Fruit fly (Drosophila melanogaster) whole organism, prepupa: ENCODE measurements around the gene CG7707.

Source experiments
- Blimp-1 ChIP-seq: fragments of 200-800 bp; sonication (Bioruptor generic); optimal IDR thresholded peaks from 3 replicates; lab custom pipeline; 2017; ENCODE audit warnings: missing biosample characterization, missing genetic modification characterization, mild to moderate bottlenecking, moderate library complexity, missing genetic modification reagents
- CG10631 ChIP-seq: fragments of 200-800 bp; sonication (Bioruptor generic); optimal IDR thresholded peaks from 2 replicates; lab custom pipeline; 2016; ENCODE audit warnings: missing biosample characterization, missing genetic modification characterization
- CG10669 ChIP-seq: fragments of 200-800 bp; sonication (Bioruptor generic); optimal IDR thresholded peaks from 3 replicates; lab custom pipeline; 2018; ENCODE audit warnings: missing biosample characterization, mild to moderate bottlenecking, missing genetic modification characterization, moderate library complexity
- CG11294 ChIP-seq: fragments of 200-800 bp; sonication (Bioruptor generic); IDR thresholded peaks from 2 replicates; pipeline ENCODE4 v1.3.6; 2022; ENCODE audit warnings: missing biosample characterization, missing genetic modification characterization
- CG15336 ChIP-seq: fragments of 200-800 bp; sonication (Bioruptor generic); IDR thresholded peaks from 2 replicates; pipeline ENCODE4 v1.3.6; 2022; ENCODE audit warnings: missing biosample characterization, missing genetic modification characterization
- CG1621 ChIP-seq: fragments of 200-800 bp; sonication (Bioruptor generic); optimal IDR thresholded peaks from 3 replicates; lab custom pipeline; 2018; ENCODE audit warnings: missing biosample characterization, mild to moderate bottlenecking, missing genetic modification characterization
- CG16779 ChIP-seq: fragments of 200-800 bp; sonication (Bioruptor generic); optimal IDR thresholded peaks from 3 replicates; lab custom pipeline; 2017; ENCODE audit warnings: missing biosample characterization, mild to moderate bottlenecking, missing genetic modification characterization
- CG3032 ChIP-seq: fragments of 200-800 bp; optimal IDR thresholded peaks from 2 replicates; lab custom pipeline; 2019; ENCODE audit warnings: missing biosample characterization, mild to moderate bottlenecking, missing genetic modification characterization, moderate library complexity
- CG31627 ChIP-seq: fragments of 200-800 bp; sonication (Bioruptor generic); optimal IDR thresholded peaks from 3 replicates; lab custom pipeline; 2016; ENCODE audit warnings: missing biosample characterization, missing genetic modification characterization
- CG32006 ChIP-seq: fragments of 200-800 bp; sonication (Bioruptor generic); optimal IDR thresholded peaks from 3 replicates; lab custom pipeline; 2017; ENCODE audit warnings: missing biosample characterization, mild to moderate bottlenecking, missing genetic modification characterization
- CG4318 ChIP-seq: fragments of 200-800 bp; sonication (Bioruptor generic); optimal IDR thresholded peaks from 3 replicates; lab custom pipeline; 2017; ENCODE audit warnings: missing biosample characterization, mild to moderate bottlenecking, missing genetic modification characterization
- CG6276 ChIP-seq: fragments of 200-800 bp; sonication (Bioruptor generic); optimal IDR thresholded peaks from 2 replicates; lab custom pipeline; 2017; ENCODE audit warnings: missing biosample characterization, mild to moderate bottlenecking, missing genetic modification characterization
- CG6792 ChIP-seq: fragments of 200-800 bp; sonication (Bioruptor generic); optimal IDR thresholded peaks from 3 replicates; lab custom pipeline; 2016; ENCODE audit warnings: missing biosample characterization, missing genetic modification characterization
- CG6808 ChIP-seq: fragments of 200-800 bp; sonication (Bioruptor generic); optimal IDR thresholded peaks from 3 replicates; lab custom pipeline; 2017; ENCODE audit warnings: missing biosample characterization, missing genetic modification characterization, mild to moderate bottlenecking, moderate library complexity, missing genetic modification reagents
- CG6854 ChIP-seq: fragments of 200-800 bp; sonication (Bioruptor generic); optimal IDR thresholded peaks from 2 replicates; lab custom pipeline; 2017; ENCODE audit warnings: missing biosample characterization, mild to moderate bottlenecking, missing genetic modification characterization
- CG7368 ChIP-seq: fragments of 200-800 bp; sonication (Bioruptor generic); optimal IDR thresholded peaks from 3 replicates; lab custom pipeline; 2016; ENCODE audit warnings: missing biosample characterization, missing genetic modification characterization
- CG8632 ChIP-seq: fragments of 200-800 bp; sonication (Bioruptor generic); optimal IDR thresholded peaks from 3 replicates; lab custom pipeline; 2016; ENCODE audit warnings: missing biosample characterization, missing genetic modification characterization
- CG9139 ChIP-seq: fragments of 200-800 bp; sonication (Bioruptor generic); optimal IDR thresholded peaks from 3 replicates; lab custom pipeline; 2017; ENCODE audit warnings: missing biosample characterization, mild to moderate bottlenecking, missing genetic modification characterization
- Eip75B ChIP-seq: fragments of 200-800 bp; sonication (Bioruptor generic); optimal IDR thresholded peaks from 3 replicates; lab custom pipeline; 2016; ENCODE audit warnings: missing biosample characterization, missing genetic modification characterization
- Eip78C ChIP-seq: fragments of 200-800 bp; sonication (Bioruptor generic); peaks from one replicate; lab custom pipeline; 2016; ENCODE audit warnings: missing biosample characterization, missing genetic modification characterization
- Eip93F ChIP-seq: fragments of 200-800 bp; sonication (Bioruptor generic); optimal IDR thresholded peaks from 2 replicates; lab custom pipeline; 2016; ENCODE audit warnings: missing biosample characterization, mild to moderate bottlenecking, missing genetic modification characterization
- Ets21C ChIP-seq: fragments of 200-800 bp; sonication (Bioruptor generic); optimal IDR thresholded peaks from 3 replicates; lab custom pipeline; 2016; ENCODE audit warnings: missing biosample characterization, missing genetic modification characterization
- Ets96B ChIP-seq: fragments of 200-800 bp; optimal IDR thresholded peaks from 2 replicates; lab custom pipeline; 2019; ENCODE audit warnings: missing biosample characterization, mild to moderate bottlenecking, missing genetic modification characterization, moderate library complexity
- Gug ChIP-seq: fragments of 200-800 bp; sonication (Bioruptor generic); IDR thresholded peaks from 2 replicates; pipeline ENCODE4 v1.3.6; 2022; ENCODE audit warnings: missing biosample characterization, missing genetic modification characterization
- Hr38 ChIP-seq: sonication (Bioruptor generic); optimal IDR thresholded peaks from 2 replicates; lab custom pipeline; 2016; ENCODE audit warnings: missing biosample characterization, missing genetic modification characterization
- Hr39 ChIP-seq: fragments of 200-800 bp; sonication (Bioruptor generic); optimal IDR thresholded peaks from 2 replicates; lab custom pipeline; 2016; ENCODE audit warnings: missing biosample characterization, missing genetic modification characterization
- Lpt ChIP-seq: fragments of 200-800 bp; sonication (Bioruptor generic); optimal IDR thresholded peaks from 3 replicates; lab custom pipeline; 2016; ENCODE audit warnings: missing biosample characterization, missing genetic modification characterization
- OdsH ChIP-seq: fragments of 200-800 bp; sonication (Bioruptor generic); optimal IDR thresholded peaks from 3 replicates; lab custom pipeline; 2016; ENCODE audit warnings: missing biosample characterization, missing genetic modification characterization
- Smox ChIP-seq: fragments of 200-800 bp; sonication (Bioruptor generic); optimal IDR thresholded peaks from 3 replicates; lab custom pipeline; 2016; ENCODE audit warnings: missing biosample characterization, missing genetic modification characterization
- Sox102F ChIP-seq: fragments of 200-800 bp; sonication (Bioruptor generic); optimal IDR thresholded peaks from 2 replicates; lab custom pipeline; 2016; ENCODE audit warnings: missing biosample characterization, mild to moderate bottlenecking, missing genetic modification characterization
- Sox14 ChIP-seq: fragments of 200-800 bp; sonication (Bioruptor generic); optimal IDR thresholded peaks from 3 replicates; lab custom pipeline; 2016; ENCODE audit warnings: missing biosample characterization, missing genetic modification characterization
- achi ChIP-seq: fragments of 200-800 bp; sonication (Bioruptor generic); optimal IDR thresholded peaks from 3 replicates; lab custom pipeline; 2016; ENCODE audit warnings: missing biosample characterization, missing genetic modification characterization
- cyc ChIP-seq: fragments of 200-800 bp; sonication (Bioruptor generic); optimal IDR thresholded peaks from 3 replicates; lab custom pipeline; 2016; ENCODE audit warnings: missing biosample characterization, missing genetic modification characterization
- dsx ChIP-seq: fragments of 200-800 bp; optimal IDR thresholded peaks from 3 replicates; lab custom pipeline; 2019; ENCODE audit warnings: missing biosample characterization, mild to moderate bottlenecking, missing genetic modification characterization, moderate library complexity; ENCODE audit not compliant: poor library complexity, severe bottlenecking
- lz ChIP-seq: fragments of 200-800 bp; sonication (Bioruptor generic); optimal IDR thresholded peaks from 3 replicates; lab custom pipeline; 2016; ENCODE audit warnings: missing biosample characterization, missing genetic modification characterization
- net ChIP-seq: fragments of 200-800 bp; sonication (Bioruptor generic); optimal IDR thresholded peaks from 3 replicates; lab custom pipeline; 2016; ENCODE audit warnings: missing biosample characterization, missing genetic modification characterization
- pdm3 ChIP-seq: fragments of 200-800 bp; sonication (Bioruptor generic); optimal IDR thresholded peaks from 3 replicates; lab custom pipeline; 2016; ENCODE audit warnings: missing biosample characterization, missing genetic modification characterization
- salr ChIP-seq, 2 experiments: fragments of 200-800 bp; sonication (Bioruptor generic); optimal IDR thresholded peaks; 3 replicates each; lab custom pipeline; 2016 to 2018; ENCODE audit warnings: missing biosample characterization in 2 of 2, missing genetic modification characterization in 2 of 2, mild to moderate bottlenecking in 1 of 2
- spab ChIP-seq: fragments of 200-800 bp; sonication (Bioruptor generic); optimal IDR thresholded peaks from 2 replicates; lab custom pipeline; 2017; ENCODE audit warnings: missing biosample characterization, mild to moderate bottlenecking, missing genetic modification characterization, missing genetic modification reagents
- svp ChIP-seq: fragments of 200-800 bp; sonication (Bioruptor generic); peaks from one replicate; lab custom pipeline; 2016; ENCODE audit warnings: missing biosample characterization, missing genetic modification characterization
- topi ChIP-seq: fragments of 200-800 bp; sonication (Bioruptor generic); optimal IDR thresholded peaks from 3 replicates; lab custom pipeline; 2016; ENCODE audit warnings: missing biosample characterization, missing genetic modification characterization
- vri ChIP-seq: fragments of 200-800 bp; sonication (Bioruptor generic); optimal IDR thresholded peaks from 3 replicates; lab custom pipeline; 2016; ENCODE audit warnings: missing biosample characterization, mild to moderate bottlenecking, missing genetic modification characterization

CG7707 gene

dm6 chr3L:17243136-17243535 lies at the start of gene CG7707:
CG7707 (plus strand) TSS chr3L:17243436.
- TF ChIP-seq achi (GFP tag; lab: Kevin White, UChicago), result no peak
- no peak for TF ChIP-seq lz (GFP tag; lab: Kevin White, UChicago)
- TF ChIP-seq CG6792, result no peak
- TF ChIP-seq Ets21C (GFP tag; lab: Kevin White, UChicago), result no peak
- no peak for TF ChIP-seq topi
- TF ChIP-seq Smox (GFP tag; lab: Kevin White, UChicago), result no peak
- TF ChIP-seq CG6808 (GFP tag; lab: Kevin White, UChicago), result no peak
- TF ChIP-seq salr (GFP tag; optimal IDR thresholded peaks at IDR 0.05; lab: Kevin White, UChicago), result no peak
- no peak for TF ChIP-seq Hr39
- no peak for TF ChIP-seq Sox102F
- no peak for TF ChIP-seq CG6276 (GFP tag; lab: Kevin White, UChicago)
- TF ChIP-seq CG6854 (GFP tag; lab: Kevin White, UChicago), result no peak
- no peak for TF ChIP-seq CG1621
- TF ChIP-seq spab, result no peak
- no peak for TF ChIP-seq CG15336 (GFP tag; lab: Robert Waterston, UW)

- TF ChIP-seq CG11294 (GFP tag; lab: Robert Waterston, UW) (no peak), OdsH (GFP tag; lab: Kevin White, UChicago) (no peak), CG10631 (GFP tag; lab: Kevin White, UChicago) (no peak), lz (GFP tag; lab: Kevin White, UChicago) (no peak), Eip93F (GFP tag; lab: Kevin White, UChicago) (no peak), CG7368 (no peak), Eip78C (GFP tag; lab: Kevin White, UChicago) (no peak), CG3032 (tag; lab: Kevin White, UChicago) (no peak), CG10669 (GFP tag; lab: Kevin White, UChicago) (no peak), Blimp-1 (no peak), topi (no peak), Sox14 (GFP tag; lab: Kevin White, UChicago) (no peak), CG9139 (GFP tag; lab: Kevin White, UChicago) (no peak), Eip75B (GFP tag; lab: Kevin White, UChicago) (no peak), Gug (GFP tag; lab: Robert Waterston, UW) (no peak), Hr38 (GFP tag; lab: Kevin White, UChicago) (no peak), dsx (GFP tag; lab: Kevin White, UChicago) (no peak)
Observed at dm6 chr3L:17208601-17209000, 34.6 kb upstream of the CG7707 start.

- no peak for TF ChIP-seq pdm3 (GFP tag; lab: Kevin White, UChicago)
- peak; percentile 33 for TF ChIP-seq svp
- no peak for TF ChIP-seq Ets96B
- TF ChIP-seq CG8632, result no peak
- no peak for TF ChIP-seq Eip93F (GFP tag; lab: Kevin White, UChicago)
- TF ChIP-seq Smox (GFP tag; lab: Kevin White, UChicago), result no peak
- no peak for TF ChIP-seq CG4318 (GFP tag; lab: Kevin White, UChicago)
- peak; percentile 5 for TF ChIP-seq CG32006 (GFP tag; lab: Kevin White, UChicago)
- no peak for TF ChIP-seq vri (GFP tag; lab: Kevin White, UChicago)
- TF ChIP-seq CG16779, result no peak
- TF ChIP-seq cyc, result no peak
- TF ChIP-seq Blimp-1, result no peak
- no peak for TF ChIP-seq spab
- TF ChIP-seq net, result no peak
- no peak for TF ChIP-seq CG31627
- no peak for TF ChIP-seq Lpt (GFP tag; lab: Kevin White, UChicago)
- no peak for TF ChIP-seq achi (GFP tag; lab: Kevin White, UChicago)
- peak; percentile 56 for TF ChIP-seq Eip78C (GFP tag; lab: Kevin White, UChicago)
- no peak for TF ChIP-seq Hr39
- no peak for TF ChIP-seq CG6854 (GFP tag; lab: Kevin White, UChicago)
- TF ChIP-seq lz (GFP tag; lab: Kevin White, UChicago), result no peak
Observed at dm6 chr3L:17209402-17209801, 33.8 kb upstream of the CG7707 start.
